Worm (Caenorhabditis elegans): Measurements from ENCODE around the gene dpy-27.

The dpy-27 gene

DNA sequence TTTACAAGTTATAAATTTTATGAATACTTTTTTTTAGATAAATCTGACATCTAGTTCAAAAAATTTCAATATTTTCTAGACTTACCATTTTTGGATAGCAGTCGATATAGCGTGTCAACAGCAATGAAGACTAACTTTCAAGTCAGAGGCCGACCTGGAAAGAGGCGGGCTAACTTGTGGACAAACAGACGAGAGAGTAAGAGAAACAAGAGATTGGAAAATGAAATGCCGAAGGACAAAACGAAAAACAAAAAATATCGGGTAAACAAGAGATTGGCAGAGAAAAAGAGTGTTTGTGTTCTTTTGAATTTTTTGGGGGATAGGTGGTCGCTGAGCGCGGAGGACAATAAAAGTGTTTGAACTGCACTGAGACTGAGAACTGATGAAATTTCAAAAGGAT lies 46.3 kb downstream of the dpy-27 start, which contains the start of gene lec-4:
lec-4 (minus strand) TSS at position 154 of the 400 bp plus-strand sequence.
- TF ChIP-seq T26A8.4 (GFP tag; IDR thresholded peaks at IDR 0.05) = no peak
- TF ChIP-seq R02D3.7 (tag; optimal IDR thresholded peaks at IDR 0.05) = no peak
- peak; percentile 59 for TF ChIP-seq mep-1 (tag; optimal IDR thresholded peaks at IDR 0.05)
- no peak for TF ChIP-seq madf-5 (GFP tag; IDR thresholded peaks at IDR 0.05)
- TF ChIP-seq hlh-30 (tag; optimal IDR thresholded peaks at IDR 0.05; ENCODE audit: insufficient read depth) = peak; percentile 26
- TF ChIP-seq ztf-7 (tag; optimal IDR thresholded peaks at IDR 0.05) = no peak
- peak; percentile 76 for TF ChIP-seq dve-1 (tag; optimal IDR thresholded peaks at IDR 0.05; ENCODE audit: insufficient read depth)
- TF ChIP-seq mes-2 (tag; optimal IDR thresholded peaks at IDR 0.05; ENCODE audit: poor library complexity, severe bottlenecking) = peak; percentile 57
- no peak for TF ChIP-seq F26F4.8 (GFP tag; conservative IDR thresholded peaks at IDR 0.05)
- TF ChIP-seq ZK337.2 (GFP tag; IDR thresholded peaks at IDR 0.05) = no peak
- TF ChIP-seq rbr-2 (tag; optimal IDR thresholded peaks at IDR 0.05) = peak; percentile 30
- TF ChIP-seq daf-16 (GFP tag; optimal IDR thresholded peaks at IDR 0.05) = peak in 1 of 2 experiments; percentile 82
- TF ChIP-seq daf-16 (tag; optimal IDR thresholded peaks at IDR 0.05) = peak; percentile 90
- peak in 1 of 2 experiments; percentile 79 for TF ChIP-seq unc-62 (GFP tag; optimal IDR thresholded peaks at IDR 0.05 in 1 of 2)
- no peak for TF ChIP-seq unc-62 (tag; optimal IDR thresholded peaks at IDR 0.05)
- TF ChIP-seq lsy-2 (tag; optimal IDR thresholded peaks at IDR 0.05) = peak; percentile 24 to 53
- TF ChIP-seq aha-1 (tag) = peak; percentile 98
- peak in 1 of 2 experiments; percentile 61 for TF ChIP-seq mdl-1 (tag; optimal IDR thresholded peaks at IDR 0.05)
- peak; percentile 29; the same call in 1 of the 2 replicates for TF ChIP-seq hmg-1.1 (GFP tag; IDR thresholded peaks at IDR 0.05)
- TF ChIP-seq nhr-25 (tag; optimal IDR thresholded peaks at IDR 0.05; ENCODE audit: borderline replicate concordance, insufficient read depth) = peak; percentile 36
- TF ChIP-seq nhr-28 (tag; optimal IDR thresholded peaks at IDR 0.05) = peak; percentile 16
- peak; percentile 77 for TF ChIP-seq nhr-6 (tag; optimal IDR thresholded peaks at IDR 0.05)
- TF ChIP-seq nhr-11 (tag; optimal IDR thresholded peaks at IDR 0.05) = peak; percentile 69
- TF ChIP-seq pha-4 (GFP tag; IDR thresholded peaks at IDR 0.05) = no peak
- TF ChIP-seq pha-4 (tag; optimal IDR thresholded peaks at IDR 0.05) = peak; percentile 73

DNA sequence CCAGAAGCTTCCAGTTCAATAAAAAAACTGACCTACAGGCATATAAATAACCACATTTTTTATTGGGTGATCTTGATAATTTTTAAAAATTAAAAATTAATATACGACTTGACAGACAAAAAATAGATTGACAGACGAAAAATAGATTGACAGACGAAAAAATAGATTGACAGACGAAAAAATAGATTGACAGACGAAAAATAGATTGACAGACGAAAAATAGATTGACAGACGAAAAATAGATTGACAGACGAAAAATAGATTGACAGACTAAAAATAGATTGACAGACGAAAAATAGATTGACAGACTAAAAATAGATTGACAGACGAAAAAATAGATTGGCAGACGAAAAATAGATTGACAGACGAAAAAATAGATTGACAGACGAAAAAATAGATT lies 49.1 kb downstream of the dpy-27 start:
- peak; percentile 42 for TF ChIP-seq set-16 (GFP tag; IDR thresholded peaks at IDR 0.05)

DNA sequence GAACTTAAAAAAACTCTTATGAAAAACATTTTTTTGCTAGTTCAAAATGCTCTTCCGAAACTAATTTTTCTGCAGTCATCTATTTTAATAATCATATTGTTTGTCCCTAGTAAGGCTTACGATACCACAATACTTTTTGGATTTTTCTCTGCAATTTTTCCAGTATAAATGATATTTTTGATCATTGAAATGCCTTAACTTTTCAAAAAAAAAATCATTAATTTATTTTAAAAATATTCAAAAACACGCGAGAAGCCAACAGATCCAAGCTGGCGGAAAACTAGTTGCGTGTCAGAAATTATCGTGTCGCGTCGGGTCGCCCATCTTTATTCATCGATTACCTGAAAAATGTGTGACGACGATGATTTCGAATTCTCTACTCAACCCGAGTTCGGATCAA lies 51.3 kb downstream of the dpy-27 start, which contains the start of gene gmeb-3:
gmeb-3 (plus strand) TSS at position 301 of the 400 bp plus-strand sequence.
- TF ChIP-seq F26F4.8 (GFP tag; conservative IDR thresholded peaks at IDR 0.05) (no peak), ceh-62 (tag; optimal IDR thresholded peaks at IDR 0.05) (no peak)

DNA sequence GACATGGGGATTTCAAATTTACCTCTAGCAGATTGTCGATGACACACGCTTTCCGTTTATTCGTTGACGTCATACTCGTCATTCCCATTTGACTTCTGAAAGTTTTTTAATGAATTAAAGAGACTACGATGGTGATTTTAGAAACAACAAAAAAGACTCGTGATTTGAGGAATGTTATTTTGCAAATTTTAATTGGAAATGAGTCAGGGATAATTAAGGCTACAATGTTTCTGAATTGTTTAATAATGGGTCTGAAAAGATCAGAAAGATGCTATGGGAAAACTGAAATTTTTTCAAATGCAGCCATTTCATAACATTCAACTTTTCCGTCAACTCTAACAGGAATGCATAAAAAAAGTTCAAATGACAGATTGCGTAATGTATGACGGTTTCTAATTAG lies 54.0 kb downstream of the dpy-27 start, which contains the start of gene C44F1.1:
C44F1.1 (minus strand) TSS at position 101 of the 400 bp plus-strand sequence.
- TF ChIP-seq nhr-42 (GFP tag; IDR thresholded peaks at IDR 0.05) (no peak), aha-1 (tag) (peak; percentile 10)

DNA sequence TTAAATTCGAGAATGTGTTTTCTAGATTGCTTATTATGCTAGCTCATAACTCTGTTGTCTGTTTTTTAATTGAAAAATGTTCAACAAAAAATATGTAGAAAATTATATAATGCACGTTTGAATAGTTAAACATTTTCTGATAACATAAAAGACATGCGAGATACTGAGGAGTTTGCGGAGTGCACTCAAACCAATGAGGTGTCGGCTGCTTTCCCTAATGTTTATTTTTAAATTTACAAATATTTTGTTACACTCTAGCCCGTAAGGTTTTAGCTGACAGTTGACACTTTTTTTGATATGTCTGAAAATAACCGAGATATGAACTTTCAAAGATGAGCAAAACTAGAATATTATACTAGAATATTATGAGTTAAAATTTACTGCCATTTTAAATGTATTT lies 54.9 kb downstream of the dpy-27 start:
- no peak for TF ChIP-seq spr-3 (GFP tag; optimal IDR thresholded peaks at IDR 0.05)
- no peak for TF ChIP-seq mes-2 (tag; optimal IDR thresholded peaks at IDR 0.05; ENCODE audit: poor library complexity, severe bottlenecking)
- TF ChIP-seq nhr-41 (GFP tag; IDR thresholded peaks at IDR 0.05) = no peak
- TF ChIP-seq dve-1 (tag; optimal IDR thresholded peaks at IDR 0.05; ENCODE audit: insufficient read depth) = peak; percentile 40
- no peak for TF ChIP-seq daf-16 (GFP tag; optimal IDR thresholded peaks at IDR 0.05)
- peak; percentile 10 for TF ChIP-seq daf-16 (tag; optimal IDR thresholded peaks at IDR 0.05)
- no peak for TF ChIP-seq unc-130 (GFP tag; optimal IDR thresholded peaks at IDR 0.05)
- no peak for TF ChIP-seq nhr-48 (tag; optimal IDR thresholded peaks at IDR 0.05)
- no peak for TF ChIP-seq ceh-28 (tag; optimal IDR thresholded peaks at IDR 0.05)
- TF ChIP-seq cey-2 (tag; optimal IDR thresholded peaks at IDR 0.05; ENCODE audit: borderline replicate concordance, insufficient read depth) = no peak
